Worm (Caenorhabditis elegans) whole organism, mixed stage, embryonic: ENCODE results near the gene ZK563.7.

Source experiments
- ceh-83 ChIP-seq: fragments of 200-800 bp; sonication (Bioruptor generic); optimal IDR thresholded peaks from 2 replicates; lab custom pipeline; 2018; ENCODE audit warnings: mild to moderate bottlenecking, missing genetic modification characterization, missing compliant biosample characterization
- elt-1 ChIP-seq: sonication (generic microtip); optimal IDR thresholded peaks from 2 replicates; lab custom pipeline; 2017; ENCODE audit warnings: missing genetic modification characterization, mild to moderate bottlenecking, missing compliant biosample characterization, antibody characterized with exemption, moderate library complexity, borderline replicate concordance; ENCODE audit not compliant: insufficient read depth
- ham-2 ChIP-seq: fragments of 200-800 bp; sonication (Bioruptor generic); optimal IDR thresholded peaks from 2 replicates; lab custom pipeline; 2018; ENCODE audit warnings: mild to moderate bottlenecking, missing genetic modification characterization, missing compliant biosample characterization
- lsy-2 ChIP-seq: fragments of 150-350 bp; optimal IDR thresholded peaks from 2 replicates; lab custom pipeline; 2014; ENCODE audit warnings: missing biosample characterization, missing genetic modification characterization
- nhr-237 ChIP-seq: fragments of 150-350 bp; optimal IDR thresholded peaks from 2 replicates; lab custom pipeline; 2014; ENCODE audit warnings: missing biosample characterization, missing genetic modification characterization
- unc-62 ChIP-seq: fragments of 150-350 bp; optimal IDR thresholded peaks from 2 replicates; lab custom pipeline; 2014; ENCODE audit warnings: missing biosample characterization, missing genetic modification reagents, missing genetic modification characterization

DNA sequence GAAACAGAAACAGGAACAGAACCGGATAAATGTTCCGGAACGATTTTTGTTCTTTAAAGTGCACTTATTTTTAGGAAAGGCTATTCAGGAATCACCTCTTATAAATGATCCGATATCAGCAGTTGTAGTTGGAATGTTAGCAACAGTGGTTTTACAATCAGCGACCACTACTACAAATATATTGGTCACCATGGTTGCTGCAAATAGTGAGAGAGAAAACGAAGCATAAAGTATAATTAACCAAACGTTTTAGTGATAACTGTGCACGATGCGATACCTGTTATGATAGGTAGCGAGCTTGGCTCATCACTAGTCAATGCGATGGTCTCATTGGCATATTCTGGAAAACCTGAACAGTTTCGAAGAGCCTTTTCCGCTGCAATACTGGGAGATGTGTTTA, 10.8 kb upstream of the ZK563.7 start:
- TF ChIP-seq unc-62 (no peak), ceh-83 (GFP tag; lab: Kevin White, UChicago) (no peak), elt-1 (tag; lab: Kevin White, UChicago) (no peak), ham-2 (no peak), lsy-2 (tag; lab: Kevin White, UChicago) (no peak), nhr-237 (tag; lab: Kevin White, UChicago) (no peak)
